Worm (Caenorhabditis elegans) whole organism, late embryonic: ENCODE measurements around the gene C18B2.4.
A peak's percentile ranks its signal among the peaks of the same experiment; 100 is the strongest.

Experiments
- ceh-45 ChIP-seq: fragments of 200-800 bp; sonication (Bioruptor generic); IDR thresholded peaks from 2 replicates; pipeline ENCODE4 v1.3.6; 2022; ENCODE audit warnings: missing genetic modification reagents, missing genetic modification characterization, missing compliant biosample characterization
- ceh-9 ChIP-seq: sonication (generic microtip); optimal IDR thresholded peaks from 2 replicates; lab custom pipeline; 2016; ENCODE audit warnings: mild to moderate bottlenecking, missing genetic modification characterization, inconsistent platforms, missing compliant biosample characterization
- dve-1 ChIP-seq: sonication (generic microtip); optimal IDR thresholded peaks from 2 replicates; lab custom pipeline; 2017; ENCODE audit warnings: antibody characterized with exemption, mild to moderate bottlenecking, missing genetic modification characterization, missing compliant biosample characterization
- hlh-15 ChIP-seq: sonication (generic microtip); optimal IDR thresholded peaks from 2 replicates; lab custom pipeline; 2016; ENCODE audit warnings: missing genetic modification characterization, missing compliant biosample characterization
- lim-6 ChIP-seq: sonication (generic microtip); optimal IDR thresholded peaks from 2 replicates; lab custom pipeline; 2016; ENCODE audit warnings: missing genetic modification characterization, missing compliant biosample characterization
- nfya-1 ChIP-seq: sonication (generic microtip); optimal IDR thresholded peaks from 2 replicates; lab custom pipeline; 2017; ENCODE audit warnings: missing genetic modification characterization, mild to moderate bottlenecking, missing compliant biosample characterization, antibody characterized with exemption, moderate library complexity
- pha-4 ChIP-seq: fragments of 150-350 bp; optimal IDR thresholded peaks from 2 replicates; lab custom pipeline; 2018; ENCODE audit warnings: missing biosample characterization, missing genetic modification reagents, missing genetic modification characterization
- pqm-1 ChIP-seq: sonication (generic microtip); optimal IDR thresholded peaks from 2 replicates; lab custom pipeline; 2016; ENCODE audit warnings: missing genetic modification characterization, missing compliant biosample characterization
- tbx-2 ChIP-seq: sonication (generic microtip); optimal IDR thresholded peaks from 2 replicates; lab custom pipeline; 2016; ENCODE audit warnings: missing genetic modification characterization, missing compliant biosample characterization

- no peak for TF ChIP-seq ceh-9 (tag; lab: Kevin White, UChicago)
- no peak for TF ChIP-seq ceh-45 (GFP tag; lab: Robert Waterston, UW)
- no peak for TF ChIP-seq tbx-2 (tag; lab: Kevin White, UChicago)
- TF ChIP-seq lim-6 = no peak
- TF ChIP-seq pha-4 (tag; lab: Kevin White, UChicago) = no peak
- no peak for TF ChIP-seq nfya-1 (tag; lab: Kevin White, UChicago)
- no peak for TF ChIP-seq hlh-15 (tag; lab: Kevin White, UChicago)
- TF ChIP-seq pqm-1 = peak; percentile 37
- TF ChIP-seq dve-1 (tag; lab: Kevin White, UChicago) = no peak
These were observed 29.3 kb downstream of the C18B2.4 start, which contains the start of gene ckc-1 for ce11 chrX:3576239-3576638.
